Fruit fly (Drosophila melanogaster) whole organism: ENCODE measurements around the gene t-cup.
A peak's percentile ranks its signal among the peaks of the same experiment; 100 is the strongest.

Experiments used
- CG8478 ChIP-seq: fragments of >200 bp; optimal IDR thresholded peaks from 2 replicates; lab custom pipeline; 2018; ENCODE audit warnings: inconsistent platforms
- Dll ChIP-seq: fragments of >200 bp; optimal IDR thresholded peaks from 2 replicates; lab custom pipeline; 2017
- EcR ChIP-seq, 2 experiments: fragments of >200 bp; optimal IDR thresholded peaks; 2 replicates each; lab custom pipeline; 2017; ENCODE audit warnings: missing biosample characterization in 2 of 2, missing genetic modification characterization in 2 of 2, missing genetic modification reagents in 2 of 2
- pan ChIP-seq: fragments of >200 bp; optimal IDR thresholded peaks from 2 replicates; lab custom pipeline; 2017
- psq ChIP-seq: fragments of >200 bp; optimal IDR thresholded peaks from 2 replicates; lab custom pipeline; 2017
- usp ChIP-seq: fragments of >200 bp; optimal IDR thresholded peaks from 2 replicates; lab custom pipeline; 2017; ENCODE audit warnings: missing biosample characterization, missing genetic modification characterization, mixed read lengths

The t-cup gene

DNA sequence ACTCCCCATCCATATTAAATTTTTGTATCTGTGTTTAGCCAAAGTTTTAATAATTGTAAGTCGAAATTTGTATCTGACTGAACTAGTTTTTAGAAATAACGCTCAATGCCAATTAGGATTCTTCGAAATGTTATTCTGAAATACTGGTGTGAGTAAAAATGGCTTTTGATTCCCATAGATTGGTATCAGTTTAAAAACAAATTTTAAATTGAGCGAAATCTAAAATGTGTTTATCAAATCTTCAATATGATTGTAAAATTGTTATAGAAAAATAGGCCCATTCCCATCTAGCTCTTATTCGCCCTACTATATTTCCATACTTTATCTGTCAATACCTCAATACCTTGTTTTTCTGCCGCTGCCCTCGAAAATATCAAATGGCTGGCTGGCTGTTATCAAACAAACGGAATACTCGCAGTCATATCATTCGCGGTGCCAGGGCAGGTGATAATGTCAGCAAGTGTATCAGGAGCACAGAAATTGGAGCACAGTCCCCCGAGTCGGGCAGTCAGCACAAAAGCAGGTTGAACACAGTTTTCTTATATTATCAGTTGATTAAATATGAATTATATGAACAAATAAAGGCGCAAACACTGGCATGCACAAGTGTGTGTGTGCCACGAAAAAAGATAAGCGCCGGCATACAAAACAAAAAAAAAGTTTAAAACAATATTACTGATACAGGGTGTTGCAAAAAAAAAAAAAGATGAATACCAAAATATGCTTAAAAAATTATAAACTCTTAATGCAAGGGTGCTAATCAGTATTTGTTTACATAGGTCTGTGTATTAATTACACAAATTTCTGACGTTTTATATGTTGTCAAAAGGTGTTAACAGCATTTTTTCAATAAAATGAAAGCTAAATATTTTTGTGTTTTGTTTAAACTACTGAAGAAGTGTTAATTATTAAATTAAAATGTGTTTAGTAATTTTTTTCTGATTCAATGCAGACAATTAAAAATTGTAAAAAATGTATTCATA lies at the start of gene t-cup:
t-cup (minus strand) TSS at position 51 of the 983 bp plus-strand sequence.
- no peak for TF ChIP-seq usp (GFP tag; lab: Kevin White, UChicago)
- no peak for TF ChIP-seq psq (lab: Kevin White, UChicago)
- TF ChIP-seq pan (lab: Kevin White, UChicago) = no peak

dm6 chr2L:12546043-12546942 lies 49.2 kb upstream of the t-cup start, which contains the start of gene bun:
bun (minus strand) TSS chr2L:12546611.
- TF ChIP-seq Dll (lab: Kevin White, UChicago) (peak; percentile 94), psq (lab: Kevin White, UChicago) (no peak), EcR (GFP tag; optimal IDR thresholded peaks at IDR 0.05; lab: Kevin White, UChicago) (no peak), CG8478 (lab: Kevin White, UChicago) (peak; percentile 43)

- no peak for TF ChIP-seq CG8478 (lab: Kevin White, UChicago)
- TF ChIP-seq usp (GFP tag; lab: Kevin White, UChicago) = no peak
- no peak for TF ChIP-seq Dll (lab: Kevin White, UChicago)
- TF ChIP-seq pan (lab: Kevin White, UChicago) = peak; percentile 43
Measured at dm6 chr2L:12545335-12546025, 48.3 kb upstream of the t-cup start.

DNA sequence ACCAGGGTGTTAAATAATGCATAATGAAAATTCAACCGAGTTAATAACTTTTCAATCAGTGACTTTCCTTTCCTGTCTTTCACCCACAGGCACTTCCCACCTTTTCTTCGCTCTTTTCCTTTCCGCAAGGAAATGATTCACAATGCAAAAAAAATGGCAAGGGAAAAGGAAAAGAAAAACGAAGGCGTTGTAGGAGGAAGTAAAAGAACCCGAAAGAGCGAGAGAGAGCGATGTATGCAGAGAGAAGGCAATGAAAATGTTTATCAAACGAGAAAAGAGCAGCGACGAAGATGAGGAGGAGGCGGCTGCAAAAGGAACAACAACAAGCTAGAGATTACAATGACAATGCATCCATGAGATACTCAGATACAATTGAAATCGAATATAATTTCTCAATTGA lies 46.7 kb upstream of the t-cup start:
- no peak for TF ChIP-seq usp (GFP tag; lab: Kevin White, UChicago)
- no peak for TF ChIP-seq Dll (lab: Kevin White, UChicago)
- no peak for TF ChIP-seq psq (lab: Kevin White, UChicago)
- TF ChIP-seq CG8478 (lab: Kevin White, UChicago) = no peak
- no peak for TF ChIP-seq pan (lab: Kevin White, UChicago)
- TF ChIP-seq EcR (GFP tag; optimal IDR thresholded peaks at IDR 0.05; lab: Kevin White, UChicago) = no peak

- peak; percentile 99 for TF ChIP-seq Dll (lab: Kevin White, UChicago)
- no peak for TF ChIP-seq usp (GFP tag; lab: Kevin White, UChicago)
Measured at dm6 chr2L:12543107-12543615, 46.0 kb upstream of the t-cup start.

- TF ChIP-seq Dll (lab: Kevin White, UChicago) = no peak
- TF ChIP-seq usp (GFP tag; lab: Kevin White, UChicago) = no peak
- TF ChIP-seq EcR (GFP tag; optimal IDR thresholded peaks at IDR 0.05; lab: Kevin White, UChicago) = no peak
- no peak for TF ChIP-seq CG8478 (lab: Kevin White, UChicago)
- TF ChIP-seq psq (lab: Kevin White, UChicago) = no peak
- TF ChIP-seq pan (lab: Kevin White, UChicago) = no peak
Measured at dm6 chr2L:12542018-12542417, 44.9 kb upstream of the t-cup start.

dm6 chr2L:12540246-12540645 lies 43.1 kb upstream of the t-cup start:
- TF ChIP-seq Dll (lab: Kevin White, UChicago) (no peak), CG8478 (lab: Kevin White, UChicago) (no peak), EcR (GFP tag; optimal IDR thresholded peaks at IDR 0.05; lab: Kevin White, UChicago) (no peak), pan (lab: Kevin White, UChicago) (no peak), psq (lab: Kevin White, UChicago) (no peak), usp (GFP tag; lab: Kevin White, UChicago) (no peak)

dm6 chr2L:12539334-12539733 lies 42.2 kb upstream of the t-cup start:
- TF ChIP-seq Dll (lab: Kevin White, UChicago) (no peak), CG8478 (lab: Kevin White, UChicago) (no peak), psq (lab: Kevin White, UChicago) (no peak), pan (lab: Kevin White, UChicago) (no peak), usp (GFP tag; lab: Kevin White, UChicago) (no peak)

DNA sequence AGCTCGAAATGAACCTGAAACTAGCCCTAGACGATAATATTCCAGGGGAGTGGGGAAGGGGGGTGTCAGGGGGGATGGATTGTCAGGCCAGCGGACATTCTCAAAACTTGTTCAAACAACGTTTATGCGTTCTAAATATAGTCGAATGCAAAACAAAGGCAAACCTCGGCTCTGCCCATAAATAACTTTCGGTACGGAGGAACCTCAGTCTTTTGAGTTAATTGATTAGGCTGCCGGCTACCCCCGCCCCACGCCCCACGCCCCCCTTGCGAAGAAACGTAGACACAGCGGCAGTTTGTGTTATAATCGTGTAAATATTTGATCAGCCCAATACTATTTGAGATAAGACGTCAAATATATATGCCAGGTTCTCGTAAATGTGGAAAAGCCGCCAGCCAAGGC lies 38.5 kb upstream of the t-cup start:
- TF ChIP-seq usp (GFP tag; lab: Kevin White, UChicago) (no peak), EcR (GFP tag; optimal IDR thresholded peaks at IDR 0.05; lab: Kevin White, UChicago) (no peak), pan (lab: Kevin White, UChicago) (no peak), CG8478 (lab: Kevin White, UChicago) (no peak), psq (lab: Kevin White, UChicago) (no peak), Dll (lab: Kevin White, UChicago) (no peak)

- no peak for TF ChIP-seq CG8478 (lab: Kevin White, UChicago)
- TF ChIP-seq psq (lab: Kevin White, UChicago) = no peak
- no peak for TF ChIP-seq usp (GFP tag; lab: Kevin White, UChicago)
- no peak for TF ChIP-seq pan (lab: Kevin White, UChicago)
- no peak for TF ChIP-seq EcR (GFP tag; optimal IDR thresholded peaks at IDR 0.05; lab: Kevin White, UChicago)
- no peak for TF ChIP-seq Dll (lab: Kevin White, UChicago)
Measured at dm6 chr2L:12533671-12534402, 36.7 kb upstream of the t-cup start.
